Fruit fly (Drosophila melanogaster) whole organism, wandering third instar larva: ENCODE measurements around the gene Pka-C2.

Experiments used
- Dif ChIP-seq: fragments of 200-275, 200-300 bp; sonication (Bioruptor generic); optimal IDR thresholded peaks from 2 replicates; lab custom pipeline; 2018; ENCODE audit warnings: missing biosample characterization, missing genetic modification characterization; ENCODE audit not compliant: partially characterized antibody
- Hr78 ChIP-seq: fragments of >200 bp; optimal IDR thresholded peaks from 2 replicates; lab custom pipeline; 2017; ENCODE audit warnings: missing biosample characterization, missing genetic modification characterization
- dsf ChIP-seq: sonication (Bioruptor generic); optimal IDR thresholded peaks from 2 replicates; lab custom pipeline; 2016; ENCODE audit warnings: missing biosample characterization, missing genetic modification characterization, borderline replicate concordance
- fru ChIP-seq: fragments of 200-800 bp; sonication (Bioruptor generic); optimal IDR thresholded peaks from 3 replicates; lab custom pipeline; 2016; ENCODE audit warnings: missing biosample characterization, mild to moderate bottlenecking, missing genetic modification characterization
- pan ChIP-seq: fragments of >200 bp; optimal IDR thresholded peaks from 2 replicates; lab custom pipeline; 2017
- usp ChIP-seq: fragments of >200 bp; optimal IDR thresholded peaks from 2 replicates; lab custom pipeline; 2017; ENCODE audit warnings: missing biosample characterization, missing genetic modification characterization

DNA sequence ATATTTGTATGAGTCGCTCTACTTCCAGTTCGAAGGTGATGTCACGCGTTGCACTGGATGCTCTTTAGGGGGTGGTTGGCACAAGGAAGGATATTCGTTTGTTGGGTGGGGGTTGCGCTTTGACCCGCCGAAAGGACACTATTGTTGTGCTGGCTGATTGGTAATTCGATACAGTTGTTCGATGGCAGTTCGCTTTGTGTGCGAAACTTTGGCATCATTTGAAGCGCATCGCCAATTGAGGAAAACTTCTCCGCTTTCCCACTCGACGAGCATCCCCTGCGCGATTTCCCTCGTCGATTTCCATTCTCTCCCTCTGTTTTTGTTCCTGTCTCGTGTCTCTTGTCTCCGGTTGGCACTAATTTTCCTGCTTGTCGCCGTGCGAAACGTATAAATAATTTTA, 13.5 kb upstream of the Pka-C2 start:
- TF ChIP-seq Hr78 (GFP tag; lab: Kevin White, UChicago) (no peak), pan (lab: Kevin White, UChicago) (no peak), dsf (GFP tag; lab: Kevin White, UChicago) (no peak), fru (no peak), usp (GFP tag; lab: Kevin White, UChicago) (no peak), Dif (GFP tag; lab: Kevin White, UChicago) (no peak)
